1 fruit fly cellular context compared by ENCODE assay signal in genomic region chr3R:9342248-9342882, dm6.
TF ChIP-seq lines count a peak whose summit lies in the region.

No protein-coding gene starts in this region.

TF ChIP-seq in whole organism, embryonic, 481 proteins besides CTCF, POLR2A, EP300 and RAD21 (continued from another document and continues in another):
- TF ChIP-seq bbx (GFP tag; IDR thresholded peaks at IDR 0.05; lab: Robert Waterston, UW; ENCODE audit: partially characterized antibody) (no peak), B-H2 (GFP tag; optimal IDR thresholded peaks at IDR 0.05; lab: Kevin White, UChicago) (peak; percentile 81), CG6689 (GFP tag; IDR thresholded peaks at IDR 0.05; lab: Robert Waterston, UW) (no peak), CG13123 (GFP tag; optimal IDR thresholded peaks at IDR 0.05; lab: Kevin White, UChicago) (no peak), Mrtf (GFP tag; IDR thresholded peaks at IDR 0.05; lab: Robert Waterston, UW) (no peak), cad (GFP tag; optimal IDR thresholded peaks at IDR 0.05; lab: Kevin White, UChicago) (no peak), Poxn (GFP tag; IDR thresholded peaks at IDR 0.05; lab: Robert Waterston, UW) (no peak), CG7357 (GFP tag; IDR thresholded peaks at IDR 0.05; lab: Robert Waterston, UW) (0 out of 3 replicates have a peak, but pooled peaks have one; percentile 9), CG11696 (GFP tag; IDR thresholded peaks at IDR 0.05; lab: Robert Waterston, UW) (no peak), CkIIα-i1 (GFP tag; IDR thresholded peaks at IDR 0.05; lab: Robert Waterston, UW) (no peak), vvl (GFP tag; IDR thresholded peaks at IDR 0.05; lab: Robert Waterston, UW) (peak; percentile 77), ci (GFP tag; IDR thresholded peaks at IDR 0.05; lab: Robert Waterston, UW) (peak; percentile 78), Atf-2 (GFP tag; optimal IDR thresholded peaks at IDR 0.05; lab: Kevin White, UChicago) (no peak), pfk (GFP tag; optimal IDR thresholded peaks at IDR 0.05; lab: Kevin White, UChicago) (peak; percentile 51), Chrac-16 (GFP tag; optimal IDR thresholded peaks at IDR 0.05; lab: Kevin White, UChicago) (no peak), Sry-β (GFP tag; optimal IDR thresholded peaks at IDR 0.05; lab: Kevin White, UChicago) (peak; percentile 30), CG7928 (GFP tag; optimal IDR thresholded peaks at IDR 0.05; lab: Kevin White, UChicago) (no peak), pan (optimal IDR thresholded peaks at IDR 0.05; lab: Kevin White, UChicago) (no peak), pan (GFP tag; optimal IDR thresholded peaks at IDR 0.05 in 1 of 2, IDR thresholded peaks at IDR 0.05 in 1 of 2) (no peak), CG31441 (GFP tag; IDR thresholded peaks at IDR 0.05; lab: Robert Waterston, UW) (peak; percentile 57), ac (GFP tag; optimal IDR thresholded peaks at IDR 0.05; lab: Kevin White, UChicago) (peak; percentile 25), gem (tag; optimal IDR thresholded peaks at IDR 0.05; lab: Kevin White, UChicago) (peak; percentile 59), CG15696 (tag; optimal IDR thresholded peaks at IDR 0.05; lab: Kevin White, UChicago) (peak; percentile 62), CG4730 (GFP tag; IDR thresholded peaks at IDR 0.05; lab: Robert Waterston, UW) (no peak), Neu2 (GFP tag; optimal IDR thresholded peaks at IDR 0.05; lab: Kevin White, UChicago; ENCODE audit: borderline replicate concordance) (no peak), fd64A (GFP tag; optimal IDR thresholded peaks at IDR 0.05; lab: Kevin White, UChicago) (peak; percentile 24), CG3065 (GFP tag; optimal IDR thresholded peaks at IDR 0.05; lab: Kevin White, UChicago) (no peak), bowl (GFP tag; IDR thresholded peaks at IDR 0.05; lab: Robert Waterston, UW) (no peak), CG6254 (GFP tag; optimal IDR thresholded peaks at IDR 0.05; lab: Kevin White, UChicago) (no peak), chinmo (GFP tag; IDR thresholded peaks at IDR 0.05; lab: Robert Waterston, UW; ENCODE audit: partially characterized antibody) (peak; percentile 62; the same call in 2 of the 4 replicates), CG11085 (GFP tag; IDR thresholded peaks at IDR 0.05; lab: Robert Waterston, UW) (no peak), oc (tag; optimal IDR thresholded peaks at IDR 0.05; lab: Kevin White, UChicago) (peak; percentile 8), dm (GFP tag; optimal IDR thresholded peaks at IDR 0.05; lab: Kevin White, UChicago) (no peak), lbe (GFP tag; optimal IDR thresholded peaks at IDR 0.05; lab: Kevin White, UChicago) (peak; percentile 63), Gug (GFP tag; IDR thresholded peaks at IDR 0.05; lab: Robert Waterston, UW) (no peak), CG10209 (GFP tag; optimal IDR thresholded peaks at IDR 0.05; lab: Kevin White, UChicago) (peak; percentile 17), CG9215 (GFP tag; IDR thresholded peaks at IDR 0.05; lab: Robert Waterston, UW) (no peak), Kr (GFP tag; optimal IDR thresholded peaks at IDR 0.05; lab: Kevin White, UChicago) (no peak), inv (GFP tag; IDR thresholded peaks at IDR 0.05; lab: Robert Waterston, UW; ENCODE audit: partially characterized antibody) (no peak), sim (GFP tag; IDR thresholded peaks at IDR 0.05; lab: Robert Waterston, UW) (no peak), gcm2 (GFP tag; optimal IDR thresholded peaks at IDR 0.05; lab: Kevin White, UChicago) (no peak), CG2129 (GFP tag; IDR thresholded peaks at IDR 0.05; lab: Robert Waterston, UW; ENCODE audit: partially characterized antibody) (no peak), tap (tag; optimal IDR thresholded peaks at IDR 0.05; lab: Kevin White, UChicago) (peak; percentile 70), ATbp (GFP tag; optimal IDR thresholded peaks at IDR 0.05; lab: Kevin White, UChicago) (peak; percentile 68), CG15269 (tag; optimal IDR thresholded peaks at IDR 0.05; lab: Kevin White, UChicago) (peak; percentile 68), CG18262 (tag; optimal IDR thresholded peaks at IDR 0.05; lab: Kevin White, UChicago) (peak; percentile 52), CG13894 (tag; optimal IDR thresholded peaks at IDR 0.05; lab: Kevin White, UChicago) (peak; percentile 54), ewg (GFP tag; optimal IDR thresholded peaks at IDR 0.05; lab: Kevin White, UChicago) (no peak), CG32767 (GFP tag; IDR thresholded peaks at IDR 0.05; lab: Robert Waterston, UW) (0 out of 2 replicates have a peak, but pooled peaks have one; percentile 10), HLH4C (GFP tag; IDR thresholded peaks at IDR 0.05; lab: Robert Waterston, UW; ENCODE audit: partially characterized antibody) (no peak), CG18764 (GFP tag; optimal IDR thresholded peaks at IDR 0.05; lab: Kevin White, UChicago) (no peak), CG1529 (GFP tag; optimal IDR thresholded peaks at IDR 0.05; lab: Kevin White, UChicago) (peak; percentile 43), lab (GFP tag; optimal IDR thresholded peaks at IDR 0.05; lab: Kevin White, UChicago) (peak; percentile 80), wdn (GFP tag; IDR thresholded peaks at IDR 0.05; lab: Robert Waterston, UW) (no peak), CG2889 (GFP tag; IDR thresholded peaks at IDR 0.05; lab: Robert Waterston, UW) (no peak), TFAM (GFP tag; optimal IDR thresholded peaks at IDR 0.05; lab: Kevin White, UChicago) (no peak), HmgZ (tag; optimal IDR thresholded peaks at IDR 0.05; lab: Kevin White, UChicago) (peak; percentile 75), CG7745 (tag; optimal IDR thresholded peaks at IDR 0.05; lab: Kevin White, UChicago) (peak; percentile 66), CG14014 (GFP tag; IDR thresholded peaks at IDR 0.05; lab: Robert Waterston, UW) (peak; percentile 11; the same call in 1 of the 2 replicates), insv (GFP tag; optimal IDR thresholded peaks at IDR 0.05; lab: Kevin White, UChicago) (peak in 1 of 2 experiments; percentile 38), CG1233 (GFP tag; optimal IDR thresholded peaks at IDR 0.05; lab: Kevin White, UChicago) (peak; percentile 62), CG31224 (GFP tag; IDR thresholded peaks at IDR 0.05; lab: Robert Waterston, UW) (no peak; the same call in 1 of the 2 replicates), Atf6 (GFP tag; IDR thresholded peaks at IDR 0.05; lab: Robert Waterston, UW) (peak; percentile 53; the same call in 1 of the 2 replicates), CG1647 (GFP tag; optimal IDR thresholded peaks at IDR 0.05; lab: Kevin White, UChicago) (no peak), phol (tag; optimal IDR thresholded peaks at IDR 0.05; lab: Kevin White, UChicago) (peak; percentile 7), CG15011 (GFP tag; optimal IDR thresholded peaks at IDR 0.05; lab: Kevin White, UChicago) (peak; percentile 56), CG10462 (GFP tag; optimal IDR thresholded peaks at IDR 0.05; lab: Kevin White, UChicago) (no peak), tin (GFP tag; optimal IDR thresholded peaks at IDR 0.05; lab: Kevin White, UChicago) (no peak), Dll (GFP tag; IDR thresholded peaks at IDR 0.05; lab: Robert Waterston, UW; ENCODE audit: partially characterized antibody) (no peak), kah (GFP tag; optimal IDR thresholded peaks at IDR 0.05; lab: Kevin White, UChicago) (peak; percentile 70), CG13287 (GFP tag; IDR thresholded peaks at IDR 0.05; lab: Robert Waterston, UW; ENCODE audit: partially characterized antibody) (no peak), slbo (GFP tag; IDR thresholded peaks at IDR 0.05; lab: Robert Waterston, UW) (no peak), scrt (GFP tag; optimal IDR thresholded peaks at IDR 0.05; lab: Kevin White, UChicago) (peak; percentile 22), gt (GFP tag; IDR thresholded peaks at IDR 0.05; lab: Robert Waterston, UW) (no peak), stwl (tag; optimal IDR thresholded peaks at IDR 0.05; lab: Kevin White, UChicago) (peak; percentile 55), Dfd (GFP tag; optimal IDR thresholded peaks at IDR 0.05; lab: Kevin White, UChicago) (no peak), Scr (GFP tag; IDR thresholded peaks at IDR 0.05; lab: Robert Waterston, UW; ENCODE audit: partially characterized antibody) (no peak), CG6175 (GFP tag; IDR thresholded peaks at IDR 0.05; lab: Robert Waterston, UW) (no peak), BtbVII (GFP tag; optimal IDR thresholded peaks at IDR 0.05; lab: Kevin White, UChicago) (peak; percentile 67), ems (GFP tag; optimal IDR thresholded peaks at IDR 0.05; lab: Kevin White, UChicago) (no peak), CG16863 (GFP tag; optimal IDR thresholded peaks at IDR 0.05; lab: Kevin White, UChicago) (no peak), CG14710 (tag; optimal IDR thresholded peaks at IDR 0.05; lab: Kevin White, UChicago) (peak; percentile 56), Fer3 (tag; optimal IDR thresholded peaks at IDR 0.05; lab: Kevin White, UChicago) (peak; percentile 67), CG31388 (GFP tag; optimal IDR thresholded peaks at IDR 0.05; lab: Kevin White, UChicago) (no peak), CG15479 (GFP tag; optimal IDR thresholded peaks at IDR 0.05; lab: Kevin White, UChicago) (no peak), CG9797 (GFP tag; optimal IDR thresholded peaks at IDR 0.05; lab: Kevin White, UChicago) (no peak), CG12299 (tag; optimal IDR thresholded peaks at IDR 0.05; lab: Kevin White, UChicago) (peak; percentile 81), Dbx (GFP tag; IDR thresholded peaks at IDR 0.05; lab: Robert Waterston, UW) (peak; percentile 6; the same call in 1 of the 3 replicates), HHEX (GFP tag; optimal IDR thresholded peaks at IDR 0.05; lab: Kevin White, UChicago) (no peak), zf30C (GFP tag; optimal IDR thresholded peaks at IDR 0.05; lab: Kevin White, UChicago) (peak; percentile 46), CG4617 (GFP tag; optimal IDR thresholded peaks at IDR 0.05; lab: Kevin White, UChicago; ENCODE audit: borderline replicate concordance) (no peak), Optix (GFP tag; IDR thresholded peaks at IDR 0.05; lab: Robert Waterston, UW) (no peak), lola (GFP tag; optimal IDR thresholded peaks at IDR 0.05; lab: Kevin White, UChicago) (peak in 1 of 3 experiments; percentile 32), CG8388 (GFP tag; optimal IDR thresholded peaks at IDR 0.05; lab: Kevin White, UChicago) (peak; percentile 46), CG11504 (tag; optimal IDR thresholded peaks at IDR 0.05; lab: Kevin White, UChicago) (peak; percentile 62), CG17361 (GFP tag; IDR thresholded peaks at IDR 0.05; lab: Robert Waterston, UW) (no peak), CG12769 (tag; optimal IDR thresholded peaks at IDR 0.05; lab: Kevin White, UChicago) (peak; percentile 36), ab (GFP tag; optimal IDR thresholded peaks at IDR 0.05; lab: Kevin White, UChicago) (no peak), CG17328 (GFP tag; IDR thresholded peaks at IDR 0.05; lab: Robert Waterston, UW) (no peak), CG30403 (GFP tag; optimal IDR thresholded peaks at IDR 0.05; lab: Kevin White, UChicago) (peak; percentile 38), rib (GFP tag; IDR thresholded peaks at IDR 0.05; lab: Robert Waterston, UW) (no peak), Drgx (GFP tag; IDR thresholded peaks at IDR 0.05; lab: Robert Waterston, UW) (peak; percentile 34), pnt (GFP tag; optimal IDR thresholded peaks at IDR 0.05; lab: Kevin White, UChicago) (no peak), CG10654 (GFP tag; optimal IDR thresholded peaks at IDR 0.05; lab: Kevin White, UChicago) (peak; percentile 20), ro (GFP tag; IDR thresholded peaks at IDR 0.05; lab: Robert Waterston, UW) (no peak), jigr1 (GFP tag; IDR thresholded peaks at IDR 0.05; lab: Robert Waterston, UW) (no peak), zfh2 (GFP tag; optimal IDR thresholded peaks at IDR 0.05; lab: Kevin White, UChicago) (no peak), CG5180 (GFP tag; optimal IDR thresholded peaks at IDR 0.05; lab: Kevin White, UChicago) (peak; percentile 58), Doc2 (GFP tag; IDR thresholded peaks at IDR 0.05; lab: Robert Waterston, UW) (no peak), CG11456 (GFP tag; IDR thresholded peaks at IDR 0.05; lab: Robert Waterston, UW) (no peak), twi (tag; optimal IDR thresholded peaks at IDR 0.05; lab: Kevin White, UChicago) (no peak), disco-r (GFP tag; optimal IDR thresholded peaks at IDR 0.05; lab: Kevin White, UChicago) (no peak), CG1832 (GFP tag; optimal IDR thresholded peaks at IDR 0.05; lab: Kevin White, UChicago) (no peak), Lpt (GFP tag; optimal IDR thresholded peaks at IDR 0.05; lab: Kevin White, UChicago) (no peak), stc (GFP tag; IDR thresholded peaks at IDR 0.05; lab: Robert Waterston, UW) (peak; percentile 55; the same call in 1 of the 2 replicates), CG2712 (tag; optimal IDR thresholded peaks at IDR 0.05; lab: Kevin White, UChicago) (peak; percentile 57), sima (GFP tag; optimal IDR thresholded peaks at IDR 0.05; lab: Kevin White, UChicago) (no peak), CG2875 (GFP tag; optimal IDR thresholded peaks at IDR 0.05; lab: Kevin White, UChicago) (peak; percentile 44), CG1792 (GFP tag; optimal IDR thresholded peaks at IDR 0.05; lab: Kevin White, UChicago) (no peak), Stat92E (GFP tag; optimal IDR thresholded peaks at IDR 0.05; lab: Kevin White, UChicago) (no peak), org-1 (GFP tag; optimal IDR thresholded peaks at IDR 0.05; lab: Kevin White, UChicago) (no peak), CG11247 (GFP tag; IDR thresholded peaks at IDR 0.05; lab: Robert Waterston, UW) (peak; percentile 47; the same call in 1 of the 2 replicates), HmgD (GFP tag; optimal IDR thresholded peaks at IDR 0.05; lab: Kevin White, UChicago) (no peak), CG2678 (tag; optimal IDR thresholded peaks at IDR 0.05; lab: Kevin White, UChicago) (peak; percentile 76), CG6791 (GFP tag; IDR thresholded peaks at IDR 0.05; lab: Robert Waterston, UW; ENCODE audit: partially characterized antibody) (no peak), BEAF-32 (GFP tag; optimal IDR thresholded peaks at IDR 0.05; lab: Kevin White, UChicago) (no peak), salm (tag; optimal IDR thresholded peaks at IDR 0.05; lab: Kevin White, UChicago) (peak; percentile 12), pum (GFP tag; optimal IDR thresholded peaks at IDR 0.05; lab: Kevin White, UChicago) (no peak), CG6683 (GFP tag; optimal IDR thresholded peaks at IDR 0.05; lab: Kevin White, UChicago) (peak; percentile 62), CG15601 (tag; optimal IDR thresholded peaks at IDR 0.05; lab: Kevin White, UChicago) (peak; percentile 61), exex (tag; optimal IDR thresholded peaks at IDR 0.05; lab: Kevin White, UChicago) (no peak), CG6813 (GFP tag; optimal IDR thresholded peaks at IDR 0.05; lab: Kevin White, UChicago) (peak; percentile 60), lmd (GFP tag; IDR thresholded peaks at IDR 0.05; lab: Robert Waterston, UW) (no peak), Lim3 (GFP tag; IDR thresholded peaks at IDR 0.05; lab: Robert Waterston, UW) (no peak)
